Worm (Caenorhabditis elegans) whole organism, L4 larva: ENCODE results near the gene Y61A9LA.1.

Experiments used
- attf-4 ChIP-seq: sonication (generic microtip); optimal IDR thresholded peaks from 3 replicates; lab custom pipeline; 2017; ENCODE audit warnings: missing biosample characterization, missing genetic modification characterization
- fos-1 ChIP-seq: fragments of 150-350 bp; optimal IDR thresholded peaks from 2 replicates; lab custom pipeline; 2014; ENCODE audit warnings: missing biosample characterization, missing genetic modification characterization
- lin-15B ChIP-seq: fragments of 150-350 bp; sonication (generic microtip); optimal IDR thresholded peaks from 3 replicates; lab custom pipeline; 2014; ENCODE audit warnings: missing biosample characterization, missing genetic modification characterization
- madf-5 ChIP-seq, 2 experiments: fragments of 200-800 bp; sonication (Bioruptor generic); IDR thresholded peaks; 2 replicates each; pipeline ENCODE4 v1.3.6; 2022; ENCODE audit warnings: missing compliant biosample characterization in 2 of 2, missing genetic modification characterization in 2 of 2
- mdl-1 ChIP-seq, 2 experiments: fragments of 150-350 bp in 1 of 2; sonication (generic microtip) in 1 of 2; optimal IDR thresholded peaks; 2 replicates each; lab custom pipeline; 2014 to 2017; ENCODE audit warnings: missing biosample characterization in 2 of 2, missing genetic modification characterization in 2 of 2
- unc-62 ChIP-seq, 3 experiments: fragments of 150-350 bp in 1 of 3; sonication (generic microtip); optimal IDR thresholded peaks in 2 of 3; peaks in 1 of 3; 1 replicate in 1 of 3; 2 replicates in 2 of 3; lab custom pipeline; 2014 to 2017; ENCODE audit warnings: missing biosample characterization in 3 of 3, missing genetic modification characterization in 3 of 3, missing genetic modification reagents in 3 of 3, missing genotype in 1 of 3
- ztf-11 ChIP-seq: fragments of 150-350 bp; optimal IDR thresholded peaks from 2 replicates; lab custom pipeline; 2014; ENCODE audit warnings: missing biosample characterization, missing genetic modification characterization

- TF ChIP-seq mdl-1 (tag; optimal IDR thresholded peaks at IDR 0.05; lab: Kevin White, UChicago) = no peak
- no peak for TF ChIP-seq ztf-11 (tag; lab: Kevin White, UChicago)
- TF ChIP-seq unc-62 (GFP tag; optimal IDR thresholded peaks at IDR 0.05 in 1 of 2; lab: Kevin White, UChicago) = no peak
- no peak for TF ChIP-seq unc-62 (tag; optimal IDR thresholded peaks at IDR 0.05; lab: Kevin White, UChicago)
- TF ChIP-seq fos-1 (tag; lab: Kevin White, UChicago) = no peak
- TF ChIP-seq madf-5 (GFP tag; IDR thresholded peaks at IDR 0.05; lab: Robert Waterston, UW) = no peak
- no peak for TF ChIP-seq attf-4 (tag; lab: Kevin White, UChicago)
- TF ChIP-seq lin-15B = no peak
Observed at ce11 chrV:4571997-4572396, 13.1 kb upstream of the Y61A9LA.1 start.
